Worm (Caenorhabditis elegans): Measurements from ENCODE around the gene zyx-1.

The zyx-1 gene

DNA sequence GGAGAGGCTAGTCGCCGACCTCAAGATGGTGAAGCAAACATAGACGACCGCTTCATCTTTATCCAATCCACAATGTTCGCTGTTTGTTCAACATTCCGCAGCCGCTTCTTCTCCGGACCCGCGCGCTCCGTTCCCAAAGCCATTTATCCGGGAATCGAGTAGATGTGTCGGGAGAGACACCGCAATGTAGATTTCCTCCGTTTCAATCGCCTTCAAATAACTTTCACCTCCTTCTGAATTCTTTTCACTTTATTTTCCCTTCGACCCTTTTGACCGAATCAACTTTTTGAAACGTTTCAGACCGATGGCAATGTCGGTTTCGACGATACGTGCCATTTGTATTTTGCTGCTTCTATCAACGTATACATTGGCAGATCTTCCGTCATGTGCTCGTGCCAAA is 51.0 kb downstream of the zyx-1 start, which contains the start of gene pqn-32:
pqn-32 (plus strand) TSS at position 301 of the 400 bp plus-strand sequence.
- TF ChIP-seq ceh-36 (tag; optimal IDR thresholded peaks at IDR 0.05) (no peak), ceh-13 (GFP tag; optimal IDR thresholded peaks at IDR 0.05) (no peak), pes-1 (GFP tag; IDR thresholded peaks at IDR 0.05) (no peak), hmbx-1 (tag; optimal IDR thresholded peaks at IDR 0.05) (no peak), tbx-37 (GFP tag; conservative IDR thresholded peaks at IDR 0.05) (no peak), ets-7 (tag; optimal IDR thresholded peaks at IDR 0.05) (no peak), sea-1 (GFP tag; conservative IDR thresholded peaks at IDR 0.05) (no peak), ama-1 (optimal IDR thresholded peaks at IDR 0.05) (no peak), tbx-11 (GFP tag; IDR thresholded peaks at IDR 0.05) (no peak), aly-1 (tag; optimal IDR thresholded peaks at IDR 0.05) (no peak), flt-1 (GFP tag; IDR thresholded peaks at IDR 0.05) (no peak), hmg-4 (GFP tag; optimal IDR thresholded peaks at IDR 0.05) (no peak)

DNA sequence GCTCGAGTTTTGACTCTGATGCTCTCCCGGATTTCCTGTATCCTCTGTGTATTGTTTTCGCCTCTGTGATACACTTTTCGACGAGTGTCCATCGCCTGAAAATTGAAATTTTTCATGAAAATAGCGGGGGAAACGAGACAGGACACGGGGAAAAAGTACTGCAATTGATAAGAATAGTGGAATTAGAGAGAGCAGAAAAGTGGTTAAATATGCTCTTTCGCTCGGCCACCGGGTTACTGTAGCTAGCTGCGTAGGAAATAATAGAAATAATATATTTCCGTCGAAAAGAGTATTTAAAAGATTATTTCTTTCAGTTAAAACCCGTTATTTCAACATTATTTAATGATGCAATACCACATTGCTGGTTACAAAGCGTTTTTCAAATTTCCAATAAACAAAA is 60.0 kb downstream of the zyx-1 start, which contains the start of gene rict-1:
rict-1 (minus strand) TSS at position 101 of the 400 bp plus-strand sequence.
- TF ChIP-seq flt-1 (GFP tag; IDR thresholded peaks at IDR 0.05): no peak
- no peak for TF ChIP-seq tbx-11 (GFP tag; IDR thresholded peaks at IDR 0.05)
- TF ChIP-seq tra-4 (tag; optimal IDR thresholded peaks at IDR 0.05): no peak
- TF ChIP-seq hmbx-1 (tag; optimal IDR thresholded peaks at IDR 0.05): no peak
- TF ChIP-seq scrt-1 (GFP tag; IDR thresholded peaks at IDR 0.05): no peak
- no peak for TF ChIP-seq F13C5.2 (tag; optimal IDR thresholded peaks at IDR 0.05)
- TF ChIP-seq tbx-37 (GFP tag; conservative IDR thresholded peaks at IDR 0.05): no peak
- TF ChIP-seq ceh-13 (GFP tag; optimal IDR thresholded peaks at IDR 0.05): no peak
- TF ChIP-seq ama-1 (optimal IDR thresholded peaks at IDR 0.05): no peak
- TF ChIP-seq B0310.2 (tag; optimal IDR thresholded peaks at IDR 0.05): no peak

DNA sequence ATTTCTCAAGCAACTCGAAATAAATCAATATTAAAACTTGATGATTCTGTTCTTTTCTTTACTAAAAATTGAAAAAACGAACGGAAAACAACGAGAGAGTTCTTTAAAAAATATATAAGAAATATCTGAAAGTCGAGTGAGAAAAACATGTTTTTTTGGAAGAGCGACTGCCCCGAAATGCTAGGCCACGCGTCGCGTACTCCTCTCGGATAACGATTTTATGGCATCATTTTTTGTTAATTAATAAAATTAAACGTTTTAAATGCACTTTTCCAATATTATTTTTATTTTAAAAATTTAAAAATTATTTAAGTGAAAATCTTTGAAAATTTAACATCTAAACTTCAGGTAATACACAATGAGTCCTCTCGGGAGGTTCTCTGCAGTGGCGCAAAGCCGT is 60.4 kb downstream of the zyx-1 start, which contains the start of gene gfm-1:
gfm-1 (plus strand) TSS at position 349 of the 400 bp plus-strand sequence.
- TF ChIP-seq tbx-37 (GFP tag; conservative IDR thresholded peaks at IDR 0.05): peak; percentile 69; the same call in 1 of the 2 replicates
- TF ChIP-seq tbx-11 (GFP tag; IDR thresholded peaks at IDR 0.05): no peak
- 0 out of 2 replicates have a peak, but pooled peaks have one; percentile 25 for TF ChIP-seq flt-1 (GFP tag; IDR thresholded peaks at IDR 0.05)
- peak; percentile 12 for TF ChIP-seq ceh-13 (GFP tag; optimal IDR thresholded peaks at IDR 0.05)
- peak; percentile 65 for TF ChIP-seq pes-1 (GFP tag; IDR thresholded peaks at IDR 0.05)
